Fruit fly (Drosophila melanogaster) whole organism, prepupa: ENCODE results near the gene Dip-C.

Source experiments
- Blimp-1 ChIP-seq: fragments of 200-800 bp; sonication (Bioruptor generic); optimal IDR thresholded peaks from 3 replicates; lab custom pipeline; 2017; ENCODE audit warnings: missing biosample characterization, missing genetic modification characterization, mild to moderate bottlenecking, moderate library complexity, missing genetic modification reagents
- CG10631 ChIP-seq: fragments of 200-800 bp; sonication (Bioruptor generic); optimal IDR thresholded peaks from 2 replicates; lab custom pipeline; 2016; ENCODE audit warnings: missing biosample characterization, missing genetic modification characterization
- CG11762 ChIP-seq: fragments of 200-800 bp; sonication (Bioruptor generic); optimal IDR thresholded peaks from 3 replicates; lab custom pipeline; 2016; ENCODE audit warnings: missing biosample characterization, missing genetic modification characterization; ENCODE audit not compliant: insufficient read depth
- CG11902 ChIP-seq: fragments of 200-800 bp; sonication (Bioruptor generic); optimal IDR thresholded peaks from 3 replicates; lab custom pipeline; 2016; ENCODE audit warnings: missing biosample characterization, missing genetic modification characterization
- CG15336 ChIP-seq: fragments of 200-800 bp; sonication (Bioruptor generic); IDR thresholded peaks from 2 replicates; pipeline ENCODE4 v1.3.6; 2022; ENCODE audit warnings: missing biosample characterization, missing genetic modification characterization
- CG1621 ChIP-seq: fragments of 200-800 bp; sonication (Bioruptor generic); optimal IDR thresholded peaks from 3 replicates; lab custom pipeline; 2018; ENCODE audit warnings: missing biosample characterization, mild to moderate bottlenecking, missing genetic modification characterization
- CG3032 ChIP-seq: fragments of 200-800 bp; optimal IDR thresholded peaks from 2 replicates; lab custom pipeline; 2019; ENCODE audit warnings: missing biosample characterization, mild to moderate bottlenecking, missing genetic modification characterization, moderate library complexity
- CG31627 ChIP-seq: fragments of 200-800 bp; sonication (Bioruptor generic); optimal IDR thresholded peaks from 3 replicates; lab custom pipeline; 2016; ENCODE audit warnings: missing biosample characterization, missing genetic modification characterization
- CG34406 ChIP-seq: fragments of 200-800 bp; sonication (Bioruptor generic); optimal IDR thresholded peaks from 3 replicates; lab custom pipeline; 2016; ENCODE audit warnings: missing biosample characterization, missing genetic modification characterization
- CG3919 ChIP-seq: fragments of 200-800 bp; sonication (Bioruptor generic); optimal IDR thresholded peaks from 3 replicates; lab custom pipeline; 2016; ENCODE audit warnings: missing biosample characterization, missing genetic modification characterization
- CG4318 ChIP-seq: fragments of 200-800 bp; sonication (Bioruptor generic); optimal IDR thresholded peaks from 3 replicates; lab custom pipeline; 2017; ENCODE audit warnings: missing biosample characterization, mild to moderate bottlenecking, missing genetic modification characterization
- CG6163 ChIP-seq: fragments of 200-800 bp; sonication (Bioruptor generic); IDR thresholded peaks from 3 replicates; pipeline ENCODE4 v1.3.6; 2022; ENCODE audit warnings: missing biosample characterization, missing genetic modification characterization
- CG6792 ChIP-seq: fragments of 200-800 bp; sonication (Bioruptor generic); optimal IDR thresholded peaks from 3 replicates; lab custom pipeline; 2016; ENCODE audit warnings: missing biosample characterization, missing genetic modification characterization
- CG6808 ChIP-seq: fragments of 200-800 bp; sonication (Bioruptor generic); optimal IDR thresholded peaks from 3 replicates; lab custom pipeline; 2017; ENCODE audit warnings: missing biosample characterization, missing genetic modification characterization, mild to moderate bottlenecking, moderate library complexity, missing genetic modification reagents
- CG6854 ChIP-seq: fragments of 200-800 bp; sonication (Bioruptor generic); optimal IDR thresholded peaks from 2 replicates; lab custom pipeline; 2017; ENCODE audit warnings: missing biosample characterization, mild to moderate bottlenecking, missing genetic modification characterization
- CG8319 ChIP-seq: fragments of 200-800 bp; sonication (Bioruptor generic); optimal IDR thresholded peaks from 3 replicates; lab custom pipeline; 2016; ENCODE audit warnings: missing biosample characterization, missing genetic modification characterization
- CG8632 ChIP-seq: fragments of 200-800 bp; sonication (Bioruptor generic); optimal IDR thresholded peaks from 3 replicates; lab custom pipeline; 2016; ENCODE audit warnings: missing biosample characterization, missing genetic modification characterization
- CG9139 ChIP-seq: fragments of 200-800 bp; sonication (Bioruptor generic); optimal IDR thresholded peaks from 3 replicates; lab custom pipeline; 2017; ENCODE audit warnings: missing biosample characterization, mild to moderate bottlenecking, missing genetic modification characterization
- Eip75B ChIP-seq: fragments of 200-800 bp; sonication (Bioruptor generic); optimal IDR thresholded peaks from 3 replicates; lab custom pipeline; 2016; ENCODE audit warnings: missing biosample characterization, missing genetic modification characterization
- Eip78C ChIP-seq: fragments of 200-800 bp; sonication (Bioruptor generic); peaks from one replicate; lab custom pipeline; 2016; ENCODE audit warnings: missing biosample characterization, missing genetic modification characterization
- Eip93F ChIP-seq: fragments of 200-800 bp; sonication (Bioruptor generic); optimal IDR thresholded peaks from 2 replicates; lab custom pipeline; 2016; ENCODE audit warnings: missing biosample characterization, mild to moderate bottlenecking, missing genetic modification characterization
- Ets21C ChIP-seq: fragments of 200-800 bp; sonication (Bioruptor generic); optimal IDR thresholded peaks from 3 replicates; lab custom pipeline; 2016; ENCODE audit warnings: missing biosample characterization, missing genetic modification characterization
- Ets96B ChIP-seq: fragments of 200-800 bp; optimal IDR thresholded peaks from 2 replicates; lab custom pipeline; 2019; ENCODE audit warnings: missing biosample characterization, mild to moderate bottlenecking, missing genetic modification characterization, moderate library complexity
- Gug ChIP-seq: fragments of 200-800 bp; sonication (Bioruptor generic); IDR thresholded peaks from 2 replicates; pipeline ENCODE4 v1.3.6; 2022; ENCODE audit warnings: missing biosample characterization, missing genetic modification characterization
- Hr38 ChIP-seq: sonication (Bioruptor generic); optimal IDR thresholded peaks from 2 replicates; lab custom pipeline; 2016; ENCODE audit warnings: missing biosample characterization, missing genetic modification characterization
- Hr39 ChIP-seq: fragments of 200-800 bp; sonication (Bioruptor generic); optimal IDR thresholded peaks from 2 replicates; lab custom pipeline; 2016; ENCODE audit warnings: missing biosample characterization, missing genetic modification characterization
- Hr4 ChIP-seq: fragments of 200-800 bp; sonication (Bioruptor generic); optimal IDR thresholded peaks from 3 replicates; lab custom pipeline; 2016; ENCODE audit warnings: missing biosample characterization, missing genetic modification characterization
- Lpt ChIP-seq: fragments of 200-800 bp; sonication (Bioruptor generic); optimal IDR thresholded peaks from 3 replicates; lab custom pipeline; 2016; ENCODE audit warnings: missing biosample characterization, missing genetic modification characterization
- Met ChIP-seq: fragments of 200-800 bp; sonication (Bioruptor generic); optimal IDR thresholded peaks from 3 replicates; lab custom pipeline; 2016; ENCODE audit warnings: missing biosample characterization, missing genetic modification characterization
- Sox102F ChIP-seq: fragments of 200-800 bp; sonication (Bioruptor generic); optimal IDR thresholded peaks from 2 replicates; lab custom pipeline; 2016; ENCODE audit warnings: missing biosample characterization, mild to moderate bottlenecking, missing genetic modification characterization
- Sox14 ChIP-seq: fragments of 200-800 bp; sonication (Bioruptor generic); optimal IDR thresholded peaks from 3 replicates; lab custom pipeline; 2016; ENCODE audit warnings: missing biosample characterization, missing genetic modification characterization
- Sox15 ChIP-seq: fragments of 200-800 bp; sonication (Bioruptor generic); optimal IDR thresholded peaks from 3 replicates; lab custom pipeline; 2016; ENCODE audit warnings: missing biosample characterization, missing genetic modification characterization
- acj6 ChIP-seq: fragments of 200-800 bp; sonication (Bioruptor generic); optimal IDR thresholded peaks from 3 replicates; lab custom pipeline; 2016; ENCODE audit warnings: missing biosample characterization, missing genetic modification characterization
- dac ChIP-seq: fragments of 200-800 bp; sonication (Bioruptor generic); optimal IDR thresholded peaks from 2 replicates; lab custom pipeline; 2017; ENCODE audit warnings: missing biosample characterization, mild to moderate bottlenecking, missing genetic modification characterization
- dsx ChIP-seq: fragments of 200-800 bp; optimal IDR thresholded peaks from 3 replicates; lab custom pipeline; 2019; ENCODE audit warnings: missing biosample characterization, mild to moderate bottlenecking, missing genetic modification characterization, moderate library complexity; ENCODE audit not compliant: poor library complexity, severe bottlenecking
- eg ChIP-seq: fragments of 200-800 bp; sonication (Bioruptor generic); IDR thresholded peaks from 3 replicates; pipeline ENCODE4 v1.3.6; 2022; ENCODE audit warnings: missing biosample characterization, missing genetic modification characterization
- esn ChIP-seq: fragments of 200-800 bp; sonication (Bioruptor generic); optimal IDR thresholded peaks from 2 replicates; lab custom pipeline; 2016; ENCODE audit warnings: missing biosample characterization, mild to moderate bottlenecking, missing genetic modification characterization, moderate library complexity
- fd59A ChIP-seq: fragments of 200-800 bp; sonication (Bioruptor generic); optimal IDR thresholded peaks from 2 replicates; lab custom pipeline; 2017; ENCODE audit warnings: missing biosample characterization, mild to moderate bottlenecking, missing genetic modification characterization, missing genetic modification reagents
- fkh ChIP-seq: fragments of 200-800 bp; sonication (Bioruptor generic); optimal IDR thresholded peaks from 3 replicates; lab custom pipeline; 2017; ENCODE audit warnings: missing biosample characterization, mild to moderate bottlenecking, missing genetic modification characterization, moderate library complexity
- lz ChIP-seq: fragments of 200-800 bp; sonication (Bioruptor generic); optimal IDR thresholded peaks from 3 replicates; lab custom pipeline; 2016; ENCODE audit warnings: missing biosample characterization, missing genetic modification characterization
- net ChIP-seq: fragments of 200-800 bp; sonication (Bioruptor generic); optimal IDR thresholded peaks from 3 replicates; lab custom pipeline; 2016; ENCODE audit warnings: missing biosample characterization, missing genetic modification characterization
- pdm3 ChIP-seq: fragments of 200-800 bp; sonication (Bioruptor generic); optimal IDR thresholded peaks from 3 replicates; lab custom pipeline; 2016; ENCODE audit warnings: missing biosample characterization, missing genetic modification characterization
- salr ChIP-seq, 2 experiments: fragments of 200-800 bp; sonication (Bioruptor generic); optimal IDR thresholded peaks; 3 replicates each; lab custom pipeline; 2016 to 2018; ENCODE audit warnings: missing biosample characterization in 2 of 2, missing genetic modification characterization in 2 of 2, mild to moderate bottlenecking in 1 of 2
- ss ChIP-seq, 2 experiments: fragments of 200-800 bp; sonication (Bioruptor generic); optimal IDR thresholded peaks; 2 replicates in 1 of 2; 3 replicates in 1 of 2; lab custom pipeline; 2017 to 2018; ENCODE audit warnings: mild to moderate bottlenecking in 2 of 2, missing biosample characterization in 2 of 2, missing genetic modification characterization in 2 of 2, moderate library complexity in 1 of 2
- svp ChIP-seq: fragments of 200-800 bp; sonication (Bioruptor generic); peaks from one replicate; lab custom pipeline; 2016; ENCODE audit warnings: missing biosample characterization, missing genetic modification characterization
- topi ChIP-seq: fragments of 200-800 bp; sonication (Bioruptor generic); optimal IDR thresholded peaks from 3 replicates; lab custom pipeline; 2016; ENCODE audit warnings: missing biosample characterization, missing genetic modification characterization
- vri ChIP-seq: fragments of 200-800 bp; sonication (Bioruptor generic); optimal IDR thresholded peaks from 3 replicates; lab custom pipeline; 2016; ENCODE audit warnings: missing biosample characterization, mild to moderate bottlenecking, missing genetic modification characterization

Dip-C gene

DNA sequence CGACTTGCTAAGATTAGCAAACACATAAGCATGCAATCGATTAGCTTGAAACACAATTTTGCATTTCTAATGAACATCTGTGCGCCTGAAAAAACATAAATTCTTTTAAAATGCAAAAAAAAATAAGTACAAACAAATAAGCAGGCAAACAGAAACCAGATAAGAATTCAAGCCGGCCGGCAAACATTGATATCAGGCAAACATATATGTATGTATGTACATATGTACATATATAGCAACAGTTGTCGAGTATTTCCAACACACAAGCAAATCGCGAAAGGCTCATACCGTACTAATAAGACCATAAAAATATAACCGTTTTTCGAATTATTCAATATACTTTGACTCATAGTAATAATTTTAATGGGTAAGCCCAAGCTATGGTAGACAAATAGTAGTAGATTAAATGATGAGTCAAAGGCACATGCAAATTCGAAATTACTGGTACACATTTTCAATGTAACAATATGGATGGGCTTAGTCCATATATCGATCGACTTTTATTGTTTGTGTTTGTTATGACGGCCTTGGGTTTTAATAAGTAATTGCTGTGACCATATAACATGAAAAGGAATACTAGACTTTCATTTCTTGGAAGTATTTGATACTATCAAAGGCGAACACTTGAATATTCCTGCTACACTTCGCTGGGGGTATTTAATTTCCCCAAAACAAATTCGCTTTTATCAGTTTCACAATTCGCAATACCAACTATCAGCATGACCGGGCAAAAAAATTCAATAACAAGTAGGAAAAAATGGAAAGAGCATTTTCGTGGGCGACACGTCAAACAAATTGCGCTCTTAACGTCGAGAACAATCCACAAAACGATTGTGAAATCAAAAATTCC, 43.5 kb downstream of the Dip-C start:
- TF ChIP-seq CG31627 (GFP tag; lab: Kevin White, UChicago) (no peak), CG10631 (peak; percentile 28), Met (no peak), fkh (peak; percentile 59), CG6854 (GFP tag; lab: Kevin White, UChicago) (peak; percentile 10), svp (GFP tag; lab: Kevin White, UChicago) (peak; percentile 57)

DNA sequence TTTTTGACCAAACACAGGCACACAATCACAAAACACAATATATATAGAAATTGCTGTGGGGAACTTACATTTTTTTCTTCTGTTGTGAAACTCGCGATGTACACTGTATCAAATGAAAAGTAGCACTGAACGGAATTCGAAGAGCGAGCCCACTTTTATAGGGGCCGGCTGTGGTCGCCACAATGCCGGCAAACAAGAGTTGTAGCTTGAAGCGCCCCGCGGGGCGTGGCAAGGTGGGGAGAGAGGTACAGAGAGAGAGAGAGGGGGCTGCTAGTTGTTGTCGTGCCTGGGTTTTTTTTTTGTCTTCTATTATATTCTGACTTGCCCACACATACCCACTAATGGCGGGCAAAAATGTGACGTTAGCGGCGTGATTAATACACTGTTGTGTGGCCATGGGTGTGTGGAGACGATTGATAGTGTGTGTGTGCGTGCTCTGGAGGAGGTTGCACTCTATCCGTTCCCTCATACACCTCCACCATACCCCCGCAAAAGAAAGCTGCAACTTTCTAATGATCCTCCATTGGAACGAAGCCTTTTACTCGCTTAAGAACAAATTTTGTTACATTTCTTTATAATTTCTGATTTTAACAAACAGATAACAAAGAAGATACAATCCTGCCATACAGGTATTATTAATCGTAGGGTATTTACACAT, 44.3 kb downstream of the Dip-C start, which contains the start of gene GstD1:
Gene GstD1, minus strand, starts transcription at position 134 of the 658 bp plus-strand sequence.
- TF ChIP-seq acj6 (GFP tag; lab: Kevin White, UChicago) (peak; percentile 43), CG1621 (tag; lab: Kevin White, UChicago) (no peak), Lpt (GFP tag; lab: Kevin White, UChicago) (peak; percentile 83), vri (GFP tag; lab: Kevin White, UChicago) (peak; percentile 49), CG6792 (GFP tag; lab: Kevin White, UChicago) (peak; percentile 21), CG4318 (GFP tag; lab: Kevin White, UChicago) (peak; percentile 76), eg (peak; percentile 75), pdm3 (GFP tag; lab: Kevin White, UChicago) (peak; percentile 43), Hr4 (GFP tag; lab: Kevin White, UChicago) (peak; percentile 83), CG6163 (GFP tag; lab: Robert Waterston, UW) (peak; percentile 69), CG8632 (GFP tag; lab: Kevin White, UChicago) (no peak), esn (peak; percentile 60), Eip75B (peak; percentile 35), net (GFP tag; lab: Kevin White, UChicago) (peak; percentile 63), lz (GFP tag; lab: Kevin White, UChicago) (peak; percentile 64), Hr38 (GFP tag; lab: Kevin White, UChicago) (no peak), fd59A (GFP tag; lab: Kevin White, UChicago) (peak; percentile 59), Blimp-1 (no peak), Eip93F (GFP tag; lab: Kevin White, UChicago) (no peak), CG3032 (tag; lab: Kevin White, UChicago) (peak; percentile 45), topi (GFP tag; lab: Kevin White, UChicago) (peak; percentile 48), Eip78C (peak; percentile 89), CG6808 (GFP tag; lab: Kevin White, UChicago) (peak; percentile 51), svp (GFP tag; lab: Kevin White, UChicago) (peak; percentile 79), salr (GFP tag; optimal IDR thresholded peaks at IDR 0.05; lab: Kevin White, UChicago) (peak in 1 of 2 experiments; percentile 81), CG9139 (GFP tag; lab: Kevin White, UChicago) (peak; percentile 36), Ets96B (peak; percentile 51), CG11902 (GFP tag; lab: Kevin White, UChicago) (no peak), CG15336 (GFP tag; lab: Robert Waterston, UW) (peak; percentile 76), CG31627 (GFP tag; lab: Kevin White, UChicago) (peak; percentile 47), CG11762 (peak; percentile 30), dac (GFP tag; lab: Kevin White, UChicago) (peak; percentile 47), CG8319 (GFP tag; lab: Kevin White, UChicago) (no peak), Sox14 (GFP tag; lab: Kevin White, UChicago) (peak; percentile 67), dsx (GFP tag; lab: Kevin White, UChicago) (peak; percentile 20), ss (GFP tag; optimal IDR thresholded peaks at IDR 0.05; lab: Kevin White, UChicago) (peak; percentile 3 to 53), Ets21C (GFP tag; lab: Kevin White, UChicago) (peak; percentile 39), Hr39 (GFP tag; lab: Kevin White, UChicago) (peak; percentile 61), Sox15 (GFP tag; lab: Kevin White, UChicago) (peak; percentile 10), fkh (peak; percentile 62), CG3919 (GFP tag; lab: Kevin White, UChicago) (peak; percentile 71), Sox102F (GFP tag; lab: Kevin White, UChicago) (peak; percentile 2), CG34406 (GFP tag; lab: Kevin White, UChicago) (peak; percentile 43), Gug (GFP tag; lab: Robert Waterston, UW) (0 out of 2 replicates have a peak, but pooled peaks have one; percentile 52)
